Worm (Caenorhabditis elegans) whole organism, L3 larva: ENCODE measurements around the gene Y57G11C.1130.
A peak's percentile ranks its signal among the peaks of the same experiment; 100 is the strongest.

Source experiments
- R02D3.7 ChIP-seq: fragments of 150-350 bp; optimal IDR thresholded peaks from 2 replicates; lab custom pipeline; 2014; ENCODE audit warnings: missing biosample characterization, missing genetic modification characterization
- ZK546.5 ChIP-seq: sonication (generic microtip); optimal IDR thresholded peaks from 2 replicates; lab custom pipeline; 2017; ENCODE audit warnings: missing biosample characterization, missing genetic modification characterization
- ama-1 ChIP-seq: fragments of 150-350 bp; optimal IDR thresholded peaks from 2 replicates; lab custom pipeline; 2018
- ceh-16 ChIP-seq: sonication (generic microtip); optimal IDR thresholded peaks from 2 replicates; lab custom pipeline; 2017; ENCODE audit warnings: missing biosample characterization, missing genetic modification characterization
- ceh-28 ChIP-seq: fragments of 150-350 bp; optimal IDR thresholded peaks from 2 replicates; lab custom pipeline; 2014; ENCODE audit warnings: missing biosample characterization, missing genetic modification reagents, missing genetic modification characterization
- ceh-82 ChIP-seq: fragments of 150-350 bp; optimal IDR thresholded peaks from 2 replicates; lab custom pipeline; 2014; ENCODE audit warnings: missing biosample characterization, missing genetic modification characterization
- ceh-9 ChIP-seq: sonication (generic microtip); optimal IDR thresholded peaks from 2 replicates; lab custom pipeline; 2018; ENCODE audit warnings: missing biosample characterization, missing genetic modification characterization
- daf-12 ChIP-seq: fragments of 150-350 bp; optimal IDR thresholded peaks from 2 replicates; lab custom pipeline; 2014; ENCODE audit warnings: missing biosample characterization, missing genetic modification reagents, missing genetic modification characterization
- egl-27 ChIP-seq: sonication (generic microtip); optimal IDR thresholded peaks from 4 replicates; lab custom pipeline; 2017; ENCODE audit warnings: missing biosample characterization, missing genetic modification reagents, missing genetic modification characterization
- egl-5 ChIP-seq: fragments of 150-350 bp; optimal IDR thresholded peaks from 2 replicates; lab custom pipeline; 2017; ENCODE audit warnings: missing biosample characterization, missing genetic modification reagents, missing genetic modification characterization, inconsistent platforms
- elt-1 ChIP-seq: fragments of 150-350 bp; optimal IDR thresholded peaks from 2 replicates; lab custom pipeline; 2014; ENCODE audit warnings: missing biosample characterization, missing genetic modification characterization
- elt-2 ChIP-seq: sonication (generic microtip); optimal IDR thresholded peaks from 2 replicates; lab custom pipeline; 2016; ENCODE audit warnings: missing genetic modification reagents, mild to moderate bottlenecking, missing genetic modification characterization, missing compliant biosample characterization
- elt-3 ChIP-seq, 3 experiments: fragments of 150-350 bp in 1 of 3; sonication (generic microtip) in 2 of 3; optimal IDR thresholded peaks; 2 replicates in 2 of 3; 4 replicates in 1 of 3; lab custom pipeline; 2014 to 2017; ENCODE audit warnings: missing biosample characterization in 3 of 3, missing genetic modification characterization in 3 of 3
- eor-1 ChIP-seq, 2 experiments: fragments of 150-350 bp; optimal IDR thresholded peaks; 2 replicates each; lab custom pipeline; 2014 to 2018; ENCODE audit warnings: missing biosample characterization in 2 of 2, missing genetic modification characterization in 2 of 2
- fkh-10 ChIP-seq: sonication (generic microtip); optimal IDR thresholded peaks from 2 replicates; lab custom pipeline; 2017; ENCODE audit warnings: missing biosample characterization, missing genetic modification reagents, missing genetic modification characterization
- fkh-2 ChIP-seq: fragments of 150-350 bp; optimal IDR thresholded peaks from 2 replicates; lab custom pipeline; 2014; ENCODE audit warnings: missing biosample characterization, missing genetic modification reagents, missing genetic modification characterization
- fos-1 ChIP-seq: fragments of 150-350 bp; optimal IDR thresholded peaks from 2 replicates; lab custom pipeline; 2014; ENCODE audit warnings: missing biosample characterization, missing genetic modification characterization
- hmg-11 ChIP-seq: sonication (generic microtip); optimal IDR thresholded peaks from 2 replicates; lab custom pipeline; 2016; ENCODE audit warnings: missing genetic modification characterization, missing compliant biosample characterization
- jun-1 ChIP-seq: fragments of 150-350 bp; optimal IDR thresholded peaks from 2 replicates; lab custom pipeline; 2014; ENCODE audit warnings: missing biosample characterization, missing genetic modification reagents, missing genetic modification characterization
- lin-15B ChIP-seq: fragments of 150-350 bp; optimal IDR thresholded peaks from 2 replicates; lab custom pipeline; 2014; ENCODE audit warnings: missing biosample characterization, missing genetic modification characterization
- lin-39 ChIP-seq: fragments of 150-350 bp; optimal IDR thresholded peaks from 2 replicates; lab custom pipeline; 2018; ENCODE audit warnings: missing biosample characterization, missing genetic modification reagents, missing genetic modification characterization
- lsy-12 ChIP-seq: sonication (generic microtip); optimal IDR thresholded peaks from 2 replicates; lab custom pipeline; 2016; ENCODE audit warnings: mild to moderate bottlenecking, missing genetic modification characterization, missing compliant biosample characterization
- mdl-1 ChIP-seq: fragments of 150-350 bp; optimal IDR thresholded peaks from 2 replicates; lab custom pipeline; 2014; ENCODE audit warnings: missing biosample characterization, missing genetic modification characterization
- mml-1 ChIP-seq: fragments of 150-350 bp; sonication (generic microtip); optimal IDR thresholded peaks from 3 replicates; lab custom pipeline; 2014; ENCODE audit warnings: missing biosample characterization, missing genetic modification characterization
- nfya-1 ChIP-seq: sonication (generic microtip); optimal IDR thresholded peaks from 2 replicates; lab custom pipeline; 2017; ENCODE audit warnings: missing genetic modification characterization, mild to moderate bottlenecking, missing compliant biosample characterization, antibody characterized with exemption, moderate library complexity; ENCODE audit not compliant: insufficient read depth
- nhr-11 ChIP-seq: fragments of 150-350 bp; optimal IDR thresholded peaks from 2 replicates; lab custom pipeline; 2014; ENCODE audit warnings: missing biosample characterization, missing genetic modification characterization
- nhr-12 ChIP-seq: fragments of 150-350 bp; optimal IDR thresholded peaks from 2 replicates; lab custom pipeline; 2014; ENCODE audit warnings: missing biosample characterization, missing genetic modification characterization
- nhr-237 ChIP-seq: fragments of 150-350 bp; optimal IDR thresholded peaks from 2 replicates; lab custom pipeline; 2014; ENCODE audit warnings: missing biosample characterization, missing genetic modification characterization
- nhr-25 ChIP-seq: sonication (generic microtip); optimal IDR thresholded peaks from 2 replicates; lab custom pipeline; 2017; ENCODE audit warnings: missing biosample characterization, missing genetic modification characterization
- nhr-28 ChIP-seq: fragments of 150-350 bp; optimal IDR thresholded peaks from 2 replicates; lab custom pipeline; 2014; ENCODE audit warnings: missing biosample characterization, missing genetic modification characterization
- nhr-43 ChIP-seq: sonication (generic microtip); optimal IDR thresholded peaks from 2 replicates; lab custom pipeline; 2016; ENCODE audit warnings: mild to moderate bottlenecking, missing genetic modification characterization, missing compliant biosample characterization; ENCODE audit not compliant: poor library complexity, severe bottlenecking
- nhr-76 ChIP-seq: fragments of 150-350 bp; sonication (generic microtip); optimal IDR thresholded peaks from 5 replicates; lab custom pipeline; 2014; ENCODE audit warnings: missing biosample characterization, missing genetic modification characterization
- nhr-77 ChIP-seq: fragments of 150-350 bp; optimal IDR thresholded peaks from 2 replicates; lab custom pipeline; 2014; ENCODE audit warnings: missing biosample characterization, missing genetic modification characterization
- pha-4 ChIP-seq: fragments of 150-350 bp; optimal IDR thresholded peaks from 2 replicates; lab custom pipeline; 2014; ENCODE audit warnings: missing biosample characterization, missing genetic modification reagents, missing genetic modification characterization
- pqm-1 ChIP-seq: fragments of 150-350 bp; optimal IDR thresholded peaks from 2 replicates; lab custom pipeline; 2017; ENCODE audit warnings: missing biosample characterization, missing genetic modification characterization, inconsistent platforms
- sea-2 ChIP-seq: fragments of 150-350 bp; sonication (generic microtip); optimal IDR thresholded peaks from 4 replicates; lab custom pipeline; 2014; ENCODE audit warnings: missing biosample characterization, missing genetic modification reagents, missing genetic modification characterization
- skn-1 ChIP-seq: fragments of 150-350 bp; optimal IDR thresholded peaks from 2 replicates; lab custom pipeline; 2014; ENCODE audit warnings: missing biosample characterization, missing genetic modification characterization
- snpc-4 ChIP-seq: fragments of 150-350 bp; optimal IDR thresholded peaks from 2 replicates; lab custom pipeline; 2014; ENCODE audit warnings: missing biosample characterization, missing genetic modification characterization
- tbx-2 ChIP-seq: sonication (generic microtip); optimal IDR thresholded peaks from 2 replicates; lab custom pipeline; 2016; ENCODE audit warnings: mild to moderate bottlenecking, missing genetic modification characterization, missing compliant biosample characterization
- unc-39 ChIP-seq: sonication (generic microtip); optimal IDR thresholded peaks from 4 replicates; lab custom pipeline; 2017; ENCODE audit warnings: missing biosample characterization, missing genetic modification characterization
- unc-62 ChIP-seq: fragments of 150-350 bp; sonication (generic microtip); optimal IDR thresholded peaks from 4 replicates; lab custom pipeline; 2014; ENCODE audit warnings: missing biosample characterization, missing genetic modification reagents, missing genetic modification characterization
- zag-1 ChIP-seq: fragments of 150-350 bp; optimal IDR thresholded peaks from 2 replicates; lab custom pipeline; 2014; ENCODE audit warnings: missing biosample characterization, missing genetic modification characterization
- ztf-11 ChIP-seq: fragments of 150-350 bp; optimal IDR thresholded peaks from 2 replicates; lab custom pipeline; 2014; ENCODE audit warnings: missing biosample characterization, missing genetic modification characterization
- ztf-4 ChIP-seq: fragments of 150-350 bp; optimal IDR thresholded peaks from 2 replicates; lab custom pipeline; 2014; ENCODE audit warnings: missing biosample characterization, missing genetic modification characterization

Y57G11C.1130 gene

ce11 chrIV:14793900-14794624 lies 11.8 kb downstream of the Y57G11C.1130 start (continued):
- TF ChIP-seq nhr-76 (tag; lab: Kevin White, UChicago) (no peak), elt-2 (peak; percentile 45), egl-5 (tag; lab: Kevin White, UChicago) (no peak), pqm-1 (tag; lab: Kevin White, UChicago) (peak; percentile 17), elt-1 (peak; percentile 5), nhr-77 (tag; lab: Kevin White, UChicago) (no peak), mml-1 (tag; lab: Kevin White, UChicago) (no peak)

ce11 chrIV:14795918-14796488 lies 13.7 kb downstream of the Y57G11C.1130 start, which contains the start of gene coq-3:
TSS of gene coq-3 (minus strand) at chrIV:14796324.
- TF ChIP-seq snpc-4 (tag; lab: Kevin White, UChicago), result no peak
- no peak for TF ChIP-seq unc-62 (GFP tag; lab: Kevin White, UChicago)
- peak; percentile 15 for TF ChIP-seq nhr-43 (tag; lab: Kevin White, UChicago)
- TF ChIP-seq daf-12 (tag; lab: Kevin White, UChicago), result no peak
- no peak for TF ChIP-seq zag-1 (tag; lab: Kevin White, UChicago)
- TF ChIP-seq ztf-11, result no peak
- peak; percentile 5 for TF ChIP-seq ztf-4 (tag; lab: Kevin White, UChicago)
- no peak for TF ChIP-seq ceh-28 (tag; lab: Kevin White, UChicago)
- no peak for TF ChIP-seq lin-39
- TF ChIP-seq nhr-77 (tag; lab: Kevin White, UChicago), result no peak
- TF ChIP-seq lsy-12, result no peak
- no peak for TF ChIP-seq nfya-1 (tag; lab: Kevin White, UChicago)
- no peak for TF ChIP-seq jun-1
- no peak for TF ChIP-seq ceh-9 (tag; lab: Kevin White, UChicago)
- TF ChIP-seq eor-1 (tag; optimal IDR thresholded peaks at IDR 0.05; lab: Kevin White, UChicago), result no peak
- no peak for TF ChIP-seq mdl-1 (tag; lab: Kevin White, UChicago)
- no peak for TF ChIP-seq egl-5 (tag; lab: Kevin White, UChicago)
- TF ChIP-seq nhr-237, result no peak
- TF ChIP-seq ama-1 (lab: Kevin White, UChicago), result peak; percentile 83
- TF ChIP-seq unc-39 (tag; lab: Kevin White, UChicago), result no peak

- peak; percentile 67 for TF ChIP-seq R02D3.7 (tag; lab: Kevin White, UChicago)
- peak; percentile 75 for TF ChIP-seq lin-39
- TF ChIP-seq ZK546.5 (tag; lab: Kevin White, UChicago), result no peak
- no peak for TF ChIP-seq fkh-2 (tag; lab: Kevin White, UChicago)
- no peak for TF ChIP-seq lsy-12
- no peak for TF ChIP-seq pqm-1 (tag; lab: Kevin White, UChicago)
- TF ChIP-seq unc-62 (GFP tag; lab: Kevin White, UChicago), result no peak
- TF ChIP-seq ama-1 (lab: Kevin White, UChicago), result peak; percentile 18
- TF ChIP-seq ztf-4 (tag; lab: Kevin White, UChicago), result no peak
- no peak for TF ChIP-seq fkh-10 (GFP tag; lab: Kevin White, UChicago)
- TF ChIP-seq mml-1 (tag; lab: Kevin White, UChicago), result no peak
- no peak for TF ChIP-seq ceh-28 (tag; lab: Kevin White, UChicago)
- TF ChIP-seq egl-5 (tag; lab: Kevin White, UChicago), result no peak
- no peak for TF ChIP-seq elt-2
- no peak for TF ChIP-seq pha-4 (tag; lab: Kevin White, UChicago)
- TF ChIP-seq nhr-77 (tag; lab: Kevin White, UChicago), result no peak
- no peak for TF ChIP-seq skn-1 (tag; lab: Kevin White, UChicago)
- no peak for TF ChIP-seq sea-2 (GFP tag; lab: Kevin White, UChicago)
- peak; percentile 45 for TF ChIP-seq lin-15B (tag; lab: Kevin White, UChicago)
- no peak for TF ChIP-seq ceh-16 (tag; lab: Kevin White, UChicago)
- TF ChIP-seq mdl-1 (tag; lab: Kevin White, UChicago), result no peak
- TF ChIP-seq jun-1, result no peak
- no peak for TF ChIP-seq nhr-25 (tag; lab: Kevin White, UChicago)
- peak; percentile 80 for TF ChIP-seq nfya-1 (tag; lab: Kevin White, UChicago)
- TF ChIP-seq nhr-12, result no peak
- no peak for TF ChIP-seq zag-1 (tag; lab: Kevin White, UChicago)
- TF ChIP-seq tbx-2, result no peak
- TF ChIP-seq snpc-4 (tag; lab: Kevin White, UChicago), result no peak
- TF ChIP-seq nhr-28, result no peak
- TF ChIP-seq unc-39 (tag; lab: Kevin White, UChicago), result no peak
- no peak for TF ChIP-seq nhr-43 (tag; lab: Kevin White, UChicago)
- TF ChIP-seq nhr-11 (tag; lab: Kevin White, UChicago), result no peak
- TF ChIP-seq ceh-82 (tag; lab: Kevin White, UChicago), result no peak
- no peak for TF ChIP-seq nhr-76 (tag; lab: Kevin White, UChicago)
- TF ChIP-seq nhr-237, result no peak
- TF ChIP-seq fos-1 (tag; lab: Kevin White, UChicago), result no peak
- peak; percentile 30 for TF ChIP-seq hmg-11
- no peak for TF ChIP-seq elt-1
- no peak for TF ChIP-seq elt-3 (tag; optimal IDR thresholded peaks at IDR 0.05; lab: Kevin White, UChicago)
- no peak for TF ChIP-seq egl-27 (tag; lab: Kevin White, UChicago)
- no peak for TF ChIP-seq eor-1 (tag; optimal IDR thresholded peaks at IDR 0.05; lab: Kevin White, UChicago)
- TF ChIP-seq ceh-9 (tag; lab: Kevin White, UChicago), result no peak
These were observed 15.0 kb downstream of the Y57G11C.1130 start, which contains the start of the genes Y57G11C.1147 and nuo-3 for ce11 chrIV:14797354-14797753. TSS of gene Y57G11C.1147 (minus strand) at chrIV:14797514. TSS of gene nuo-3 (minus strand) at chrIV:14797544.
